Worm (Caenorhabditis elegans): ENCODE results near the gene clec-88.

- no peak for TF ChIP-seq R02D3.7 (tag; optimal IDR thresholded peaks at IDR 0.05)
- TF ChIP-seq blmp-1 (tag; optimal IDR thresholded peaks at IDR 0.05; ENCODE audit: insufficient read depth): no peak
- no peak for TF ChIP-seq zag-1 (tag; optimal IDR thresholded peaks at IDR 0.05)
- peak; percentile 68 for TF ChIP-seq nhr-6 (tag; optimal IDR thresholded peaks at IDR 0.05)
- no peak for TF ChIP-seq egl-27 (tag; optimal IDR thresholded peaks at IDR 0.05)
- no peak for TF ChIP-seq peb-1 (tag; optimal IDR thresholded peaks at IDR 0.05)
- TF ChIP-seq sma-3 (GFP tag; optimal IDR thresholded peaks at IDR 0.05): peak; percentile 70
- no peak for TF ChIP-seq nhr-11 (tag; optimal IDR thresholded peaks at IDR 0.05)
- peak; percentile 76 for TF ChIP-seq gmeb-1 (tag; optimal IDR thresholded peaks at IDR 0.05)
- TF ChIP-seq lin-11 (tag; optimal IDR thresholded peaks at IDR 0.05): no peak
- TF ChIP-seq elt-1 (tag; optimal IDR thresholded peaks at IDR 0.05): no peak
- peak; percentile 78 for TF ChIP-seq nhr-25 (tag; optimal IDR thresholded peaks at IDR 0.05)
Observed at ce11 chrII:6360822-6361221, 4.7 kb upstream of the clec-88 start, which contains the start of gene K10B2.4.

Measured in whole organism, L2 larva.